Worm (Caenorhabditis elegans): ENCODE data around the gene T07H3.8.

DNA sequence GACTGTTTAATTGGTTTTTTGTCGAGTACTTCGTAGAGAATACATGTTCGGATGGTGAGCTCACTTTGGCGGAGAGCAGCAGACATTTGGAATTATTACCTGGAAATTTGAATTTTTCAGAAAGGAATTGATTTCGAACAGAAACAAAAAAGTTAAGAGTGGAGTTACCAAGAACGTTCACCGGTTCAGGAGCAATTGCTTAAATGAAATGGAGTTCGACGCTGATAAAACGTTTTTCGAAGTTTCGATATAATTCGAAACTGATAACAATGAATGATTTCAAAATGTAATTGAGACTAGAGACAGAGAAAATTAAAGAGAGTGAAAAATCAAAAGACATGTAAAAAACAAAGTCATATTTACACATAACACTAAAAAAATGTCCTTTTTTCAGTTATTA lies 24.2 kb downstream of the T07H3.8 start, which contains the start of gene fbxa-163:
- TF ChIP-seq ama-1 (optimal IDR thresholded peaks at IDR 0.05), result no peak
- TF ChIP-seq ceh-82 (tag; optimal IDR thresholded peaks at IDR 0.05), result no peak
- no peak for TF ChIP-seq fkh-10 (GFP tag; optimal IDR thresholded peaks at IDR 0.05)
- TF ChIP-seq nhr-76 (tag; optimal IDR thresholded peaks at IDR 0.05), result no peak

All from whole organism, L3 larva.